Fruit fly (Drosophila melanogaster) S2 (cell line): ENCODE data around the gene CG8838.

Source experiments
- CG8478 ChIP-seq: fragments of >200 bp; optimal IDR thresholded peaks from 2 replicates; lab custom pipeline; 2018
- CTCF ChIP-seq, 2 experiments: fragments of >200 bp; optimal IDR thresholded peaks; 2 replicates each; lab custom pipeline; 2018

DNA sequence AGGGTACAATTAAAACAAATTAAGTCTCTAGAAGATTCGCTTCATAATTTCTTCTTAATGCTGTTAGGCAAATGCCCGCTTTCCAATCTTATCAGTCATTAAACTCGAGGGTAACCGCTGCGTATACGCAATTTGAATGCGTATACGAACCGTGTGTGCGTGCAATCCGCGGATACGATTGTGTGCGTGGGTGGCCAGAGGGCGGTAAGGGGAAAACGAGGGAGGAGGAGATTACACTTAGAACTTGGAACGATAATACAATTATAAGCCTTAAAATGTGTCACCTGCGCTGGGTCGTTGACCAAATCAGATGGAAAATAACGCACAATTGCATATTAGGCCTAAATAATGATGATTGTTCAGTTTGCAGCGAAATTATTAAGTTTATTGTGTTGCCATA, 1.7 kb upstream of the CG8838 start:
- TF ChIP-seq CTCF (optimal IDR thresholded peaks at IDR 0.05; lab: Kevin White, UChicago) (no peak), CG8478 (lab: Kevin White, UChicago) (no peak)
